Worm (Caenorhabditis elegans): ENCODE results near the gene inx-7.

The inx-7 gene

ce11 chrIV:5939908-5940307, 6.5 kb downstream of the inx-7 start:
- TF ChIP-seq flt-1 (GFP tag; IDR thresholded peaks at IDR 0.05): no peak
- TF ChIP-seq B0310.2 (tag; optimal IDR thresholded peaks at IDR 0.05): no peak
- no peak for TF ChIP-seq tbx-11 (GFP tag; IDR thresholded peaks at IDR 0.05)
- TF ChIP-seq sea-1 (GFP tag; conservative IDR thresholded peaks at IDR 0.05): no peak
- no peak for TF ChIP-seq tra-4 (tag; optimal IDR thresholded peaks at IDR 0.05)
- TF ChIP-seq aly-1 (tag; optimal IDR thresholded peaks at IDR 0.05): no peak
- TF ChIP-seq ceh-13 (GFP tag; optimal IDR thresholded peaks at IDR 0.05): no peak
- no peak for TF ChIP-seq scrt-1 (GFP tag; IDR thresholded peaks at IDR 0.05)
- TF ChIP-seq hmbx-1 (tag; optimal IDR thresholded peaks at IDR 0.05): no peak
- no peak for TF ChIP-seq F13C5.2 (tag; optimal IDR thresholded peaks at IDR 0.05)
- TF ChIP-seq hmg-4 (GFP tag; optimal IDR thresholded peaks at IDR 0.05): no peak
- TF ChIP-seq hnd-1 (tag; optimal IDR thresholded peaks at IDR 0.05): no peak
- TF ChIP-seq ets-7 (tag; optimal IDR thresholded peaks at IDR 0.05): no peak
- no peak for TF ChIP-seq ama-1 (optimal IDR thresholded peaks at IDR 0.05)
- TF ChIP-seq tbx-37 (GFP tag; conservative IDR thresholded peaks at IDR 0.05): no peak
- TF ChIP-seq pes-1 (GFP tag; IDR thresholded peaks at IDR 0.05): no peak

DNA sequence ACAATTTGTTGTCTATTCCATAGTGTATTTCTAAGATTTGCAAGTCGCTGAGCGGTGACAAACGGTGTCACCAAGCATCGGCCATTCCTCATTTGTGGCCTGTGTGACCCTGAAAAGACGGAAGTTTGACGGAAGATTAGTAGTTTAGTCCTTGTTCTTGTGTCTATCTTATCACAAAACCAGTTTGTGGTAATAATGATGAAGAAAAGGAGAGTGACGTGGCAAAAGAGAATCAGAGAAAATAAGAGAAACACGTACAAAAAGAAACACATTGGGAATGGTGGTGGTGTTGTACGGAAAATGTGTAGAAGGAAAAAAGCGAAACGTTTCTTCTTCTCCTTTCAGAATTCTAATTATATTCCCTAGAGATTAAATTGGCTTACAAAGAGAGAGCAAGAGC, 7.3 kb downstream of the inx-7 start, which contains the start of gene mcu-1:
mcu-1 (minus strand) TSS at position 109 of the 400 bp plus-strand sequence.
- no peak for TF ChIP-seq tbx-11 (GFP tag; IDR thresholded peaks at IDR 0.05)
- no peak for TF ChIP-seq hnd-1 (tag; optimal IDR thresholded peaks at IDR 0.05)
- TF ChIP-seq ceh-13 (GFP tag; optimal IDR thresholded peaks at IDR 0.05): no peak
- TF ChIP-seq tra-4 (tag; optimal IDR thresholded peaks at IDR 0.05): no peak
- TF ChIP-seq ama-1 (optimal IDR thresholded peaks at IDR 0.05): no peak
- no peak for TF ChIP-seq tbx-37 (GFP tag; conservative IDR thresholded peaks at IDR 0.05)
- TF ChIP-seq hmbx-1 (tag; optimal IDR thresholded peaks at IDR 0.05): no peak
- TF ChIP-seq B0310.2 (tag; optimal IDR thresholded peaks at IDR 0.05): no peak
- no peak for TF ChIP-seq scrt-1 (GFP tag; IDR thresholded peaks at IDR 0.05)
- TF ChIP-seq F13C5.2 (tag; optimal IDR thresholded peaks at IDR 0.05): no peak
- TF ChIP-seq hmg-4 (GFP tag; optimal IDR thresholded peaks at IDR 0.05): no peak
- no peak for TF ChIP-seq flt-1 (GFP tag; IDR thresholded peaks at IDR 0.05)
- TF ChIP-seq aly-1 (tag; optimal IDR thresholded peaks at IDR 0.05): no peak
- no peak for TF ChIP-seq pes-1 (GFP tag; IDR thresholded peaks at IDR 0.05)
- no peak for TF ChIP-seq ets-7 (tag; optimal IDR thresholded peaks at IDR 0.05)
- no peak for TF ChIP-seq ceh-36 (tag; optimal IDR thresholded peaks at IDR 0.05)
- TF ChIP-seq sea-1 (GFP tag; conservative IDR thresholded peaks at IDR 0.05): no peak

DNA sequence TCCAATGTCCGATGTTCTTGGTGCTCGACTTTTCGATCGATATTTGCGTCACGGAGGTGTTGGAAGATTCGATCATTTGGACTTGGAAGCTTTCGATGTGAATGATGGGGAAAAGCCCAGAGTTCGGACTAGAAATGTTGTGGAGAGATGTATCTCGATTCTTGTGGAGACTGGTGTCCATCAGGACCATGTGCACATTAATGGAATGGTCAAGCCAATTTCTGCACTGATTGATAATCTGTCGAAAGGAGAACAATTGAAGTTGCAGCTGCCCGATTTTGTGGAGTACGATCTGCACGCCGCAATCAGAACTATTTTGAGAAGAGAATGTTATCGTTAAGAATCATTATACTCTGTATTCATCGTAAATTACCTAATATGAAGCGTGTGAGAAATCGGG, 9.3 kb downstream of the inx-7 start:
- no peak for TF ChIP-seq ets-7 (tag; optimal IDR thresholded peaks at IDR 0.05)
- no peak for TF ChIP-seq aly-1 (tag; optimal IDR thresholded peaks at IDR 0.05)
- TF ChIP-seq hmbx-1 (tag; optimal IDR thresholded peaks at IDR 0.05): no peak
- no peak for TF ChIP-seq flt-1 (GFP tag; IDR thresholded peaks at IDR 0.05)
- TF ChIP-seq hnd-1 (tag; optimal IDR thresholded peaks at IDR 0.05): no peak
- TF ChIP-seq pes-1 (GFP tag; IDR thresholded peaks at IDR 0.05): no peak
- no peak for TF ChIP-seq tbx-11 (GFP tag; IDR thresholded peaks at IDR 0.05)
- no peak for TF ChIP-seq scrt-1 (GFP tag; IDR thresholded peaks at IDR 0.05)
- TF ChIP-seq sea-1 (GFP tag; conservative IDR thresholded peaks at IDR 0.05): no peak
- TF ChIP-seq tra-4 (tag; optimal IDR thresholded peaks at IDR 0.05): no peak
- TF ChIP-seq B0310.2 (tag; optimal IDR thresholded peaks at IDR 0.05): no peak
- TF ChIP-seq ceh-13 (GFP tag; optimal IDR thresholded peaks at IDR 0.05): no peak
- no peak for TF ChIP-seq hmg-4 (GFP tag; optimal IDR thresholded peaks at IDR 0.05)
- TF ChIP-seq F13C5.2 (tag; optimal IDR thresholded peaks at IDR 0.05): no peak
- no peak for TF ChIP-seq ceh-36 (tag; optimal IDR thresholded peaks at IDR 0.05)
- no peak for TF ChIP-seq ama-1 (optimal IDR thresholded peaks at IDR 0.05)
- TF ChIP-seq tbx-37 (GFP tag; conservative IDR thresholded peaks at IDR 0.05): no peak

ce11 chrIV:5934046-5934445, 12.4 kb downstream of the inx-7 start, which contains the start of gene H32C10.1:
H32C10.1 (plus strand) TSS chrIV:5934346.
- TF ChIP-seq ceh-13 (GFP tag; optimal IDR thresholded peaks at IDR 0.05): no peak
- no peak for TF ChIP-seq ama-1 (optimal IDR thresholded peaks at IDR 0.05)
- TF ChIP-seq aly-1 (tag; optimal IDR thresholded peaks at IDR 0.05): no peak
- no peak for TF ChIP-seq ceh-36 (tag; optimal IDR thresholded peaks at IDR 0.05)
- no peak for TF ChIP-seq B0310.2 (tag; optimal IDR thresholded peaks at IDR 0.05)
- no peak for TF ChIP-seq flt-1 (GFP tag; IDR thresholded peaks at IDR 0.05)

ce11 chrIV:5930345-5930744, 16.1 kb downstream of the inx-7 start, which contains the start of gene lin-33:
lin-33 (plus strand) TSS chrIV:5930645.
- no peak for TF ChIP-seq sea-1 (GFP tag; conservative IDR thresholded peaks at IDR 0.05)
- TF ChIP-seq tbx-11 (GFP tag; IDR thresholded peaks at IDR 0.05): no peak
- no peak for TF ChIP-seq ama-1 (optimal IDR thresholded peaks at IDR 0.05)
- TF ChIP-seq F13C5.2 (tag; optimal IDR thresholded peaks at IDR 0.05): no peak
- TF ChIP-seq B0310.2 (tag; optimal IDR thresholded peaks at IDR 0.05): no peak
- no peak for TF ChIP-seq tbx-37 (GFP tag; conservative IDR thresholded peaks at IDR 0.05)
- TF ChIP-seq pes-1 (GFP tag; IDR thresholded peaks at IDR 0.05): no peak
- no peak for TF ChIP-seq scrt-1 (GFP tag; IDR thresholded peaks at IDR 0.05)
- TF ChIP-seq tra-4 (tag; optimal IDR thresholded peaks at IDR 0.05): no peak
- no peak for TF ChIP-seq flt-1 (GFP tag; IDR thresholded peaks at IDR 0.05)
- TF ChIP-seq ceh-13 (GFP tag; optimal IDR thresholded peaks at IDR 0.05): no peak
- TF ChIP-seq hmg-4 (GFP tag; optimal IDR thresholded peaks at IDR 0.05): no peak
- no peak for TF ChIP-seq ceh-36 (tag; optimal IDR thresholded peaks at IDR 0.05)

DNA sequence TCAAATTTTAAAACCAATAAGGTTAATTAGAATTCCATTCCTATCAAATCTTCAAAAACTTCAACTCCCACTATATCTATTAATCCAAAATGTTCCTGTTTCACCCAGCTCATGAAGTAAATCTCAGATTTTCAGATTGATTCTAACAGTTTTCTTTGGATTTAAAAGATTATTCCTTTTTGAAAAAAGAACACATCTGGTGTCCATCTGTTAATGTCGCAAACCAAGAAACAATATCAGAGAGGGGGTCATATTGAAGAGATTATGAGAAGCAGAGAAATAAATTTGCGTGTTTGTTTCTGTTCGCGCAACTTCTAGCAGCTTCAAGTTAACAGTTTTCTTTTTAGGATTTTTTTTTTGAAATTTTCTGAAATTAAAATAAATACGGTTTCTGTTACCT, 17.5 kb downstream of the inx-7 start:
- TF ChIP-seq hmbx-1 (tag; optimal IDR thresholded peaks at IDR 0.05) (no peak), aly-1 (tag; optimal IDR thresholded peaks at IDR 0.05) (no peak), flt-1 (GFP tag; IDR thresholded peaks at IDR 0.05) (no peak), sea-1 (GFP tag; conservative IDR thresholded peaks at IDR 0.05) (no peak), hmg-4 (GFP tag; optimal IDR thresholded peaks at IDR 0.05) (no peak), tbx-11 (GFP tag; IDR thresholded peaks at IDR 0.05) (no peak), ets-7 (tag; optimal IDR thresholded peaks at IDR 0.05) (no peak), hnd-1 (tag; optimal IDR thresholded peaks at IDR 0.05) (no peak), ceh-13 (GFP tag; optimal IDR thresholded peaks at IDR 0.05) (no peak), tbx-37 (GFP tag; conservative IDR thresholded peaks at IDR 0.05) (no peak), tra-4 (tag; optimal IDR thresholded peaks at IDR 0.05) (no peak), B0310.2 (tag; optimal IDR thresholded peaks at IDR 0.05) (no peak), scrt-1 (GFP tag; IDR thresholded peaks at IDR 0.05) (no peak), ceh-36 (tag; optimal IDR thresholded peaks at IDR 0.05) (no peak), ama-1 (optimal IDR thresholded peaks at IDR 0.05) (no peak), F13C5.2 (tag; optimal IDR thresholded peaks at IDR 0.05) (no peak), pes-1 (GFP tag; IDR thresholded peaks at IDR 0.05) (no peak)

ce11 chrIV:5927805-5928204, 18.6 kb downstream of the inx-7 start:
- no peak for TF ChIP-seq ceh-13 (GFP tag; optimal IDR thresholded peaks at IDR 0.05)
- no peak for TF ChIP-seq F13C5.2 (tag; optimal IDR thresholded peaks at IDR 0.05)
- TF ChIP-seq tra-4 (tag; optimal IDR thresholded peaks at IDR 0.05): no peak
- TF ChIP-seq tbx-11 (GFP tag; IDR thresholded peaks at IDR 0.05): no peak
- TF ChIP-seq B0310.2 (tag; optimal IDR thresholded peaks at IDR 0.05): no peak
- no peak for TF ChIP-seq flt-1 (GFP tag; IDR thresholded peaks at IDR 0.05)
- no peak for TF ChIP-seq hmg-4 (GFP tag; optimal IDR thresholded peaks at IDR 0.05)
- no peak for TF ChIP-seq sea-1 (GFP tag; conservative IDR thresholded peaks at IDR 0.05)
- no peak for TF ChIP-seq ets-7 (tag; optimal IDR thresholded peaks at IDR 0.05)
- TF ChIP-seq scrt-1 (GFP tag; IDR thresholded peaks at IDR 0.05): no peak
- no peak for TF ChIP-seq hnd-1 (tag; optimal IDR thresholded peaks at IDR 0.05)
- no peak for TF ChIP-seq hmbx-1 (tag; optimal IDR thresholded peaks at IDR 0.05)
